Worm (Caenorhabditis elegans) whole organism, L1 larva: Measurements from ENCODE around the gene K04C1.3.
A peak's percentile ranks its signal among the peaks of the same experiment; 100 is the strongest.

Source experiments
- F16B12.6 ChIP-seq: fragments of 150-350 bp; optimal IDR thresholded peaks from 2 replicates; lab custom pipeline; 2014; ENCODE audit warnings: missing biosample characterization, missing genetic modification characterization
- Y116A8C.19 ChIP-seq: sonication (generic microtip); optimal IDR thresholded peaks from 2 replicates; lab custom pipeline; 2016; ENCODE audit warnings: missing compliant biosample characterization, missing genetic modification characterization, borderline replicate concordance
- aha-1 ChIP-seq: fragments of 150-350 bp; optimal IDR thresholded peaks from 2 replicates; lab custom pipeline; 2014; ENCODE audit warnings: missing biosample characterization, missing genetic modification characterization
- aly-2 ChIP-seq: fragments of 150-350 bp; optimal IDR thresholded peaks from 2 replicates; lab custom pipeline; 2014; ENCODE audit warnings: missing biosample characterization, missing genetic modification characterization
- blmp-1 ChIP-seq: fragments of 150-350 bp; optimal IDR thresholded peaks from 2 replicates; lab custom pipeline; 2014; ENCODE audit warnings: missing biosample characterization, missing genetic modification characterization
- ceh-90 ChIP-seq: sonication (generic microtip); optimal IDR thresholded peaks from 2 replicates; lab custom pipeline; 2016; ENCODE audit warnings: missing genetic modification characterization, missing compliant biosample characterization
- ces-1 ChIP-seq: fragments of 150-350 bp; optimal IDR thresholded peaks from 2 replicates; lab custom pipeline; 2014; ENCODE audit warnings: missing biosample characterization, missing genetic modification reagents, missing genetic modification characterization
- dpl-1 ChIP-seq, 3 experiments: fragments of 150-350 bp in 2 of 3; sonication (generic microtip) in 1 of 3; optimal IDR thresholded peaks; 2 replicates each; lab custom pipeline; 2014 to 2017; ENCODE audit warnings: missing biosample characterization in 3 of 3, missing genetic modification characterization in 3 of 3, missing genetic modification reagents in 3 of 3
- dsc-1 ChIP-seq: sonication (generic microtip); optimal IDR thresholded peaks from 2 replicates; lab custom pipeline; 2016; ENCODE audit warnings: mild to moderate bottlenecking, missing genetic modification characterization, missing compliant biosample characterization
- egl-27 ChIP-seq, 2 experiments: fragments of 150-350 bp in 1 of 2; sonication (generic microtip); optimal IDR thresholded peaks; 3 replicates each; lab custom pipeline; 2017 to 2018; ENCODE audit warnings: missing biosample characterization in 2 of 2, missing genetic modification characterization in 2 of 2, missing genetic modification reagents in 2 of 2
- ets-5 ChIP-seq: fragments of 200-800 bp; sonication (Bioruptor generic); IDR thresholded peaks from 2 replicates; pipeline ENCODE4 v1.3.6; 2022; ENCODE audit warnings: missing genetic modification characterization, missing compliant biosample characterization
- fkh-10 ChIP-seq: sonication (generic microtip); optimal IDR thresholded peaks from 2 replicates; lab custom pipeline; 2017; ENCODE audit warnings: missing biosample characterization, missing genetic modification reagents, missing genetic modification characterization
- fkh-8 ChIP-seq: sonication (generic microtip); optimal IDR thresholded peaks from 2 replicates; lab custom pipeline; 2016; ENCODE audit warnings: mild to moderate bottlenecking, missing genetic modification characterization, missing compliant biosample characterization
- hlh-17 ChIP-seq: fragments of 200-800 bp; sonication (Bioruptor generic); optimal IDR thresholded peaks from 2 replicates; lab custom pipeline; 2018; ENCODE audit warnings: missing genetic modification characterization, mild to moderate bottlenecking, missing compliant biosample characterization, moderate library complexity, borderline replicate concordance
- irx-1 ChIP-seq: sonication (generic microtip); optimal IDR thresholded peaks from 2 replicates; lab custom pipeline; 2016; ENCODE audit warnings: missing genetic modification characterization, missing compliant biosample characterization
- jun-1 ChIP-seq: fragments of 150-350 bp; optimal IDR thresholded peaks from 2 replicates; lab custom pipeline; 2014; ENCODE audit warnings: missing biosample characterization, missing genetic modification reagents, missing genetic modification characterization
- lin-14 ChIP-seq: fragments of 200-800 bp; sonication (Bioruptor generic); optimal IDR thresholded peaks from 2 replicates; lab custom pipeline; 2018; ENCODE audit warnings: mild to moderate bottlenecking, missing genetic modification characterization, moderate library complexity, missing compliant biosample characterization
- lin-15B ChIP-seq: fragments of 150-350 bp; sonication (generic microtip); optimal IDR thresholded peaks from 3 replicates; lab custom pipeline; 2014; ENCODE audit warnings: missing biosample characterization, missing genetic modification characterization
- lin-35 ChIP-seq, 2 experiments: fragments of 150-350 bp; optimal IDR thresholded peaks; 2 replicates each; lab custom pipeline; 2014; ENCODE audit warnings: missing biosample characterization in 2 of 2, missing genetic modification characterization in 2 of 2, missing genetic modification reagents in 2 of 2
- lin-39 ChIP-seq: fragments of 150-350 bp; optimal IDR thresholded peaks from 2 replicates; lab custom pipeline; 2014; ENCODE audit warnings: missing biosample characterization, missing genetic modification reagents, missing genetic modification characterization
- lir-3 ChIP-seq: sonication (generic microtip); optimal IDR thresholded peaks from 2 replicates; lab custom pipeline; 2016; ENCODE audit warnings: mild to moderate bottlenecking, missing genetic modification characterization, moderate library complexity, missing compliant biosample characterization; ENCODE audit not compliant: poor library complexity
- lsy-2 ChIP-seq, 2 experiments: fragments of 150-350 bp; optimal IDR thresholded peaks; 2 replicates each; lab custom pipeline; 2014; ENCODE audit warnings: missing biosample characterization in 2 of 2, missing genetic modification characterization in 2 of 2
- mab-9 ChIP-seq: fragments of 200-800 bp; sonication (Bioruptor generic); IDR thresholded peaks from 2 replicates; pipeline ENCODE4 v1.3.6; 2022; ENCODE audit warnings: missing genetic modification reagents, missing genetic modification characterization, missing compliant biosample characterization
- mdl-1 ChIP-seq, 2 experiments: fragments of 150-350 bp; optimal IDR thresholded peaks; 2 replicates each; lab custom pipeline; 2014 to 2017; ENCODE audit warnings: missing biosample characterization in 2 of 2, missing genetic modification characterization in 2 of 2, inconsistent platforms in 1 of 2
- mef-2 ChIP-seq: fragments of 150-350 bp; optimal IDR thresholded peaks from 2 replicates; lab custom pipeline; 2014; ENCODE audit warnings: missing biosample characterization, missing genetic modification characterization
- nhr-12 ChIP-seq: sonication (generic microtip); optimal IDR thresholded peaks from 2 replicates; lab custom pipeline; 2017; ENCODE audit warnings: missing biosample characterization, missing genetic modification characterization
- nhr-20 ChIP-seq: sonication (generic microtip); optimal IDR thresholded peaks from 2 replicates; lab custom pipeline; 2016; ENCODE audit warnings: mild to moderate bottlenecking, missing genetic modification characterization, missing compliant biosample characterization
- nhr-28 ChIP-seq: fragments of 150-350 bp; optimal IDR thresholded peaks from 2 replicates; lab custom pipeline; 2014; ENCODE audit warnings: missing biosample characterization, missing genetic modification characterization
- nhr-77 ChIP-seq: fragments of 150-350 bp; optimal IDR thresholded peaks from 2 replicates; lab custom pipeline; 2014; ENCODE audit warnings: missing biosample characterization, missing genetic modification characterization
- nhr-90 ChIP-seq: sonication (generic microtip); optimal IDR thresholded peaks from 2 replicates; lab custom pipeline; 2016; ENCODE audit warnings: mild to moderate bottlenecking, missing genetic modification characterization, missing compliant biosample characterization; ENCODE audit not compliant: poor library complexity
- snu-23 ChIP-seq: sonication (generic microtip); optimal IDR thresholded peaks from 2 replicates; lab custom pipeline; 2016; ENCODE audit warnings: missing genetic modification characterization, missing compliant biosample characterization
- swsn-7 ChIP-seq: sonication (generic microtip); optimal IDR thresholded peaks from 2 replicates; lab custom pipeline; 2016; ENCODE audit warnings: missing genetic modification characterization, missing compliant biosample characterization
- unc-30 ChIP-seq: sonication (generic microtip); optimal IDR thresholded peaks from 2 replicates; lab custom pipeline; 2017; ENCODE audit warnings: missing biosample characterization, missing genetic modification characterization
- vab-15 ChIP-seq: sonication (generic microtip); optimal IDR thresholded peaks from 2 replicates; lab custom pipeline; 2017; ENCODE audit warnings: missing genotype, mild to moderate bottlenecking, missing genetic modification characterization, missing compliant biosample characterization
- zag-1 ChIP-seq: fragments of 150-350 bp; optimal IDR thresholded peaks from 2 replicates; lab custom pipeline; 2014; ENCODE audit warnings: missing biosample characterization, missing genetic modification characterization
- zip-4 ChIP-seq: fragments of 200-800 bp; sonication (Bioruptor generic); optimal IDR thresholded peaks from 2 replicates; lab custom pipeline; 2018; ENCODE audit warnings: mild to moderate bottlenecking, missing genetic modification characterization, moderate library complexity, missing compliant biosample characterization
- ztf-11 ChIP-seq, 2 experiments: sonication (generic microtip); optimal IDR thresholded peaks; 2 replicates each; lab custom pipeline; 2016 to 2017; ENCODE audit warnings: missing genetic modification characterization in 2 of 2, missing biosample characterization in 1 of 2, missing compliant biosample characterization in 1 of 2

K04C1.3 gene

DNA sequence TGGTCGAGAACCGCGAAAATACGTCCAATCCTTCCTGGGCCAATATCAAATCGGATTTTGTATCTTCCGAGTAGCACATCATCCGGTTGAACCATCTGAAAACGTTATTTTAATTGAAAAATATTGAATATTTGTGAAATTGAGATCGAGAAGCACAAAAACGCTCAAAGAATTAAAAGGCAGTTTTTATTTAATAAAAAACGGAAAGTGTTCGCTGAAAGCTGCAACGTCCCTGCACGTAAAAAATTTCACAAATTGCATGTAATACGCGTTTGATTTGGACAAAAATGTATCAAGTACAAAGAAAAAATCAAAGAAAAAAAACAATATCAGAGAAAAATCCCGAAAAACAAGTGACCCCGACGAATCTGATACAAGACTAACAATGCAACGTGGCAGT lies 8.8 kb upstream of the K04C1.3 start, which contains the start of gene E02H4.6:
Gene E02H4.6 (minus strand): TSS at position 101 of the 400 bp plus-strand sequence.
- TF ChIP-seq aha-1 (tag; lab: Kevin White, UChicago), result no peak
- TF ChIP-seq lin-14 (GFP tag; lab: Kevin White, UChicago), result no peak
- TF ChIP-seq lsy-2 (tag; optimal IDR thresholded peaks at IDR 0.05; lab: Kevin White, UChicago), result no peak
- TF ChIP-seq fkh-8 (tag; lab: Kevin White, UChicago), result no peak
- TF ChIP-seq snu-23 (GFP tag; lab: Kevin White, UChicago), result no peak
- TF ChIP-seq mab-9 (GFP tag; lab: Robert Waterston, UW), result no peak
- no peak for TF ChIP-seq egl-27 (tag; optimal IDR thresholded peaks at IDR 0.05; lab: Kevin White, UChicago)
- no peak for TF ChIP-seq nhr-28 (tag; lab: Kevin White, UChicago)
- TF ChIP-seq swsn-7 (tag; lab: Kevin White, UChicago), result no peak
- TF ChIP-seq dsc-1 (tag; lab: Kevin White, UChicago), result no peak
- TF ChIP-seq ces-1 (GFP tag; lab: Kevin White, UChicago), result no peak
- TF ChIP-seq mef-2, result no peak
- no peak for TF ChIP-seq dpl-1 (GFP tag; optimal IDR thresholded peaks at IDR 0.05; lab: Kevin White, UChicago)
- no peak for TF ChIP-seq nhr-90
- no peak for TF ChIP-seq ets-5 (GFP tag; lab: Robert Waterston, UW)

DNA sequence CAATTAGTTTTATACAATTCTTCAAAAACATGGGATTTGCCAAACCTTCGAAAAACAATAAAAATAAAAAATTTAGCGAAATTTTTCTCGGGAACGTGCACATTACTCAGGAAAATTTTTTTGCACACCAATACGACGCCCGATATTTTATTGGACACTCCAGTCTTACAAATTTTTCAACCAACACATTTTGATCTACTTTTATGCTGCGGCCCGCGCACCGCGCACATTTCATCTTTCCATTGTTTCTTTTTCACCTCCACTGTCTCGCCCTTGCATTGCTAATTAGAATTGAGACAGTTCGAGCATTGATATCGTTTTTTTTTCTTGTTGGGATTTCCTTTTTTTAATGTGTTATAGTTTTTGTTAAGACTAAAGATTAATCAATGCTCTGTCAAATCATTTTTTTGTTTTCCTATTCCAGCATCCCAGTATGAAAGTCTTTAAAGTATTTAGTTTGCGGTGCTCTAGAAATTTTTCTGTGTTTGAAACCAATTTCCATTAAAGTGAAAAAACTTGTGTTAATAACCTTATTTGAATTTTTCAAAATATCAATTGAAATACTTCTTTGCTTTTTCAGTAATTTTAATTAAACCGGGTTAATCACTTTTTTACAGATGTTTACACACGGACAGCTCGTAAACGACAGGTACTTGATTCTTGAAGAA lies 4.4 kb upstream of the K04C1.3 start, which contains the start of gene K04C1.5:
Gene K04C1.5 (plus strand): TSS at position 618 of the 668 bp plus-strand sequence.
- TF ChIP-seq Y116A8C.19 (no peak), aly-2 (tag; lab: Kevin White, UChicago) (no peak), nhr-77 (no peak), ztf-11 (tag; optimal IDR thresholded peaks at IDR 0.05; lab: Kevin White, UChicago) (no peak), lin-39 (no peak), zip-4 (no peak), zag-1 (tag; lab: Kevin White, UChicago) (no peak), ceh-90 (tag; lab: Kevin White, UChicago) (no peak)

- no peak for TF ChIP-seq lir-3 (tag; lab: Kevin White, UChicago)
- TF ChIP-seq irx-1, result no peak
Observed at ce11 chrX:14246518-14246917, 3.3 kb upstream of the K04C1.3 start, which contains the start of gene mlc-6. TSS of gene mlc-6 (minus strand) at chrX:14246618.

DNA sequence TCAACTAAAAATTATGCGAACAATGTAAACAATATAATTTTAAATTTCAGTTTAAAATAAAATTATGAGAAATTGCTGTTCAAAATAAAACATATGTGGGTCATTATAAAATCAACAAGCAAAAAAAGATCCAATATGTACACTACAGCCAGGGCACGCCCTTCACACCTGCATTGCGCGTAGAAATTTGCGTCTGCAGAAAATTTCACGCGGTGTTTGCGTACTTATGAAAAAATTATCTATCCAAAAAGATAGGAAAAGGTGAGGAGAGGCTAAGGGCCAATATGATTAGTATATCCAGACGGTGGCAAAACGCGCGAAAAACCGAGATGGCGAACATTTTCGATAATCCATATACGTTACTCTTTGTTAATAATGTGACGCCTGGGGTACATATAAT lies 1.3 kb upstream of the K04C1.3 start:
- TF ChIP-seq fkh-10 (GFP tag; lab: Kevin White, UChicago), result no peak
- TF ChIP-seq nhr-12 (tag; lab: Kevin White, UChicago), result no peak
- TF ChIP-seq hlh-17 (GFP tag; lab: Kevin White, UChicago), result no peak
- TF ChIP-seq lin-35 (GFP tag; optimal IDR thresholded peaks at IDR 0.05; lab: Kevin White, UChicago), result peak in 1 of 2 experiments; percentile 49
- TF ChIP-seq F16B12.6 (tag; lab: Kevin White, UChicago), result peak; percentile 77
- TF ChIP-seq unc-30 (tag; lab: Kevin White, UChicago), result no peak
- peak; percentile 6 for TF ChIP-seq snu-23 (GFP tag; lab: Kevin White, UChicago)
- TF ChIP-seq lin-15B (tag; lab: Kevin White, UChicago), result no peak
- no peak for TF ChIP-seq vab-15 (tag; lab: Kevin White, UChicago)
- no peak for TF ChIP-seq nhr-20 (tag; lab: Kevin White, UChicago)
- TF ChIP-seq jun-1 (tag; lab: Kevin White, UChicago), result no peak
- TF ChIP-seq mdl-1 (tag; optimal IDR thresholded peaks at IDR 0.05; lab: Kevin White, UChicago), result peak in 1 of 2 experiments; percentile 7
- TF ChIP-seq blmp-1 (tag; lab: Kevin White, UChicago), result peak; percentile 51
- no peak for TF ChIP-seq swsn-7 (tag; lab: Kevin White, UChicago)
- no peak for TF ChIP-seq irx-1
- peak in 2 of 3 experiments; percentile 4 to 19 for TF ChIP-seq dpl-1 (GFP tag; optimal IDR thresholded peaks at IDR 0.05; lab: Kevin White, UChicago)
